Worm (Caenorhabditis elegans) whole organism, L4 larva: Measurements from ENCODE around the gene C49G7.7.

Experiments used
- D1046.2 ChIP-seq: fragments of 200-800 bp; sonication (Bioruptor generic); IDR thresholded peaks from 2 replicates; pipeline ENCODE4 v1.3.6; 2022; ENCODE audit warnings: missing genetic modification characterization, missing compliant biosample characterization
- F26F4.8 ChIP-seq: fragments of 200-800 bp; sonication (Bioruptor generic); conservative IDR thresholded peaks from 2 replicates; pipeline ENCODE4 v1.3.6; 2022; ENCODE audit warnings: missing genetic modification characterization, missing compliant biosample characterization
- F49E8.2 ChIP-seq: sonication (generic microtip); optimal IDR thresholded peaks from 2 replicates; lab custom pipeline; 2016; ENCODE audit warnings: missing compliant biosample characterization, mild to moderate bottlenecking, missing genetic modification characterization, borderline replicate concordance
- R02D3.7 ChIP-seq: fragments of 150-350 bp; sonication (generic microtip); optimal IDR thresholded peaks from 3 replicates; lab custom pipeline; 2014; ENCODE audit warnings: missing biosample characterization, missing genetic modification characterization
- aha-1 ChIP-seq: fragments of 150-350 bp; peaks from one replicate; lab custom pipeline; 2014; ENCODE audit warnings: missing biosample characterization, missing genetic modification characterization
- ama-1 ChIP-seq: fragments of 150-350 bp; optimal IDR thresholded peaks from 2 replicates; lab custom pipeline; 2014; ENCODE audit warnings: inconsistent platforms, mixed read lengths
- attf-4 ChIP-seq: sonication (generic microtip); optimal IDR thresholded peaks from 3 replicates; lab custom pipeline; 2017; ENCODE audit warnings: missing biosample characterization, missing genetic modification characterization
- ceh-20 ChIP-seq: fragments of 200-800 bp; sonication (Bioruptor generic); IDR thresholded peaks from 2 replicates; pipeline ENCODE4 v1.3.6; 2022; ENCODE audit warnings: missing genetic modification reagents, missing genetic modification characterization, missing compliant biosample characterization
- ceh-28 ChIP-seq: fragments of 150-350 bp; optimal IDR thresholded peaks from 2 replicates; lab custom pipeline; 2014; ENCODE audit warnings: missing biosample characterization, missing genetic modification reagents, missing genetic modification characterization
- ceh-62 ChIP-seq: sonication (generic microtip); optimal IDR thresholded peaks from 2 replicates; lab custom pipeline; 2017; ENCODE audit warnings: missing biosample characterization, missing genetic modification characterization
- ceh-82 ChIP-seq: sonication (generic microtip); optimal IDR thresholded peaks from 2 replicates; lab custom pipeline; 2017; ENCODE audit warnings: missing biosample characterization, missing genetic modification characterization
- ctbp-1 ChIP-seq: fragments of 200-800 bp; sonication (Bioruptor generic); IDR thresholded peaks from 2 replicates; pipeline ENCODE4 v1.3.6; 2022; ENCODE audit warnings: missing genetic modification reagents, missing genetic modification characterization, missing compliant biosample characterization
- daf-12 ChIP-seq: fragments of 150-350 bp; optimal IDR thresholded peaks from 2 replicates; lab custom pipeline; 2014; ENCODE audit warnings: missing biosample characterization, missing genetic modification reagents, missing genetic modification characterization
- daf-8 ChIP-seq: fragments of 200-800 bp; sonication (Bioruptor generic); IDR thresholded peaks from 2 replicates; pipeline ENCODE4 v1.3.6; 2022; ENCODE audit warnings: missing genetic modification characterization, missing compliant biosample characterization
- dmd-9 ChIP-seq: fragments of 200-800 bp; sonication (Bioruptor generic); IDR thresholded peaks from 2 replicates; pipeline ENCODE4 v1.3.6; 2022; ENCODE audit warnings: missing genetic modification reagents, missing genetic modification characterization, missing compliant biosample characterization
- dpl-1 ChIP-seq: fragments of 150-350 bp; optimal IDR thresholded peaks from 2 replicates; lab custom pipeline; 2014; ENCODE audit warnings: missing biosample characterization, missing genetic modification reagents, missing genetic modification characterization
- dve-1 ChIP-seq: sonication (generic microtip); optimal IDR thresholded peaks from 2 replicates; lab custom pipeline; 2017; ENCODE audit warnings: antibody characterized with exemption, mild to moderate bottlenecking, missing genetic modification characterization, missing compliant biosample characterization; ENCODE audit not compliant: insufficient read depth
- egl-27 ChIP-seq: sonication (generic microtip); optimal IDR thresholded peaks from 3 replicates; lab custom pipeline; 2017; ENCODE audit warnings: missing biosample characterization, missing genetic modification reagents, missing genetic modification characterization
- egl-43 ChIP-seq: fragments of 200-800 bp; sonication (Bioruptor generic); IDR thresholded peaks from 2 replicates; pipeline ENCODE4 v1.3.6; 2022; ENCODE audit warnings: missing genetic modification reagents, missing genetic modification characterization, missing compliant biosample characterization
- fos-1 ChIP-seq: fragments of 150-350 bp; optimal IDR thresholded peaks from 2 replicates; lab custom pipeline; 2014; ENCODE audit warnings: missing biosample characterization, missing genetic modification characterization
- hif-1 ChIP-seq, 2 experiments: sonication (generic microtip); optimal IDR thresholded peaks; 2 replicates each; lab custom pipeline; 2016 to 2017; ENCODE audit warnings: missing compliant biosample characterization in 2 of 2, missing genetic modification characterization in 2 of 2, missing genetic modification reagents in 2 of 2, missing genotype in 2 of 2, mild to moderate bottlenecking in 1 of 2
- hlh-30 ChIP-seq: sonication (generic microtip); optimal IDR thresholded peaks from 2 replicates; lab custom pipeline; 2017; ENCODE audit warnings: antibody characterized with exemption, mild to moderate bottlenecking, missing genetic modification characterization, missing compliant biosample characterization; ENCODE audit not compliant: insufficient read depth
- lin-1 ChIP-seq: fragments of 200-800 bp; sonication (Bioruptor generic); IDR thresholded peaks from 2 replicates; pipeline ENCODE4 v1.3.6; 2022; ENCODE audit warnings: missing genetic modification reagents, missing genetic modification characterization, missing compliant biosample characterization
- lin-29 ChIP-seq: fragments of 200-800 bp; sonication (Bioruptor generic); IDR thresholded peaks from 2 replicates; pipeline ENCODE4 v1.3.6; 2022; ENCODE audit warnings: missing genetic modification reagents, missing genetic modification characterization, missing compliant biosample characterization
- lsy-2 ChIP-seq, 2 experiments: fragments of 150-350 bp in 1 of 2; sonication (generic microtip) in 1 of 2; optimal IDR thresholded peaks; 2 replicates each; lab custom pipeline; 2014 to 2017; ENCODE audit warnings: missing biosample characterization in 2 of 2, missing genetic modification characterization in 2 of 2
- madf-5 ChIP-seq, 2 experiments: fragments of 200-800 bp; sonication (Bioruptor generic); IDR thresholded peaks; 2 replicates each; pipeline ENCODE4 v1.3.6; 2022; ENCODE audit warnings: missing compliant biosample characterization in 2 of 2, missing genetic modification characterization in 2 of 2
- mdt-29 ChIP-seq: fragments of 200-800 bp; sonication (Bioruptor generic); IDR thresholded peaks from 2 replicates; pipeline ENCODE4 v1.3.6; 2022; ENCODE audit warnings: missing genetic modification reagents, missing genetic modification characterization, missing compliant biosample characterization
- mes-2 ChIP-seq: sonication (generic microtip); optimal IDR thresholded peaks from 2 replicates; lab custom pipeline; 2016; ENCODE audit warnings: missing genotype, mild to moderate bottlenecking, missing genetic modification characterization, missing compliant biosample characterization; ENCODE audit not compliant: poor library complexity, severe bottlenecking
- nhr-10 ChIP-seq: fragments of 150-350 bp; optimal IDR thresholded peaks from 2 replicates; lab custom pipeline; 2014; ENCODE audit warnings: missing biosample characterization, missing genetic modification characterization
- nhr-25 ChIP-seq: sonication (generic microtip); optimal IDR thresholded peaks from 2 replicates; lab custom pipeline; 2017; ENCODE audit warnings: missing genetic modification characterization, mild to moderate bottlenecking, missing compliant biosample characterization, antibody characterized with exemption, moderate library complexity, borderline replicate concordance; ENCODE audit not compliant: insufficient read depth
- nhr-41 ChIP-seq: fragments of 200-800 bp; sonication (Bioruptor generic); IDR thresholded peaks from 2 replicates; pipeline ENCODE4 v1.3.6; 2022; ENCODE audit warnings: missing genetic modification reagents, missing genetic modification characterization, missing compliant biosample characterization
- nhr-6 ChIP-seq: fragments of 150-350 bp; optimal IDR thresholded peaks from 2 replicates; lab custom pipeline; 2014; ENCODE audit warnings: missing biosample characterization, missing genetic modification characterization
- nhr-76 ChIP-seq: fragments of 150-350 bp; optimal IDR thresholded peaks from 2 replicates; lab custom pipeline; 2014; ENCODE audit warnings: missing biosample characterization, missing genetic modification characterization
- pqm-1 ChIP-seq: sonication (generic microtip); optimal IDR thresholded peaks from 2 replicates; lab custom pipeline; 2017; ENCODE audit warnings: missing biosample characterization, missing genetic modification characterization
- saeg-2 ChIP-seq: fragments of 200-800 bp; sonication (Bioruptor generic); IDR thresholded peaks from 2 replicates; pipeline ENCODE4 v1.3.6; 2022; ENCODE audit warnings: missing genetic modification reagents, missing genetic modification characterization, missing compliant biosample characterization
- sdz-12 ChIP-seq: fragments of 200-800 bp; sonication (Bioruptor generic); optimal IDR thresholded peaks from 2 replicates; lab custom pipeline; 2018; ENCODE audit warnings: mild to moderate bottlenecking, missing genetic modification characterization, missing compliant biosample characterization
- snpc-1.2 ChIP-seq: fragments of 200-800 bp; sonication (Bioruptor generic); IDR thresholded peaks from 2 replicates; pipeline ENCODE4 v1.3.6; 2022; ENCODE audit warnings: missing genetic modification reagents, missing genetic modification characterization, missing compliant biosample characterization
- vab-7 ChIP-seq: fragments of 200-800 bp; sonication (Bioruptor generic); IDR thresholded peaks from 2 replicates; pipeline ENCODE4 v1.3.6; 2022; ENCODE audit warnings: missing genetic modification reagents, missing genetic modification characterization, missing compliant biosample characterization
- zip-11 ChIP-seq: fragments of 200-800 bp; sonication (Bioruptor generic); IDR thresholded peaks from 2 replicates; pipeline ENCODE4 v1.3.6; 2022; ENCODE audit warnings: missing genetic modification characterization, missing compliant biosample characterization
- zip-2 ChIP-seq: fragments of 150-350 bp; optimal IDR thresholded peaks from 2 replicates; lab custom pipeline; 2014; ENCODE audit warnings: missing biosample characterization, missing genetic modification characterization

The C49G7.7 gene

ce11 chrV:4004577-4004976 lies 29.7 kb upstream of the C49G7.7 start:
- TF ChIP-seq F26F4.8 (GFP tag; lab: Robert Waterston, UW) (no peak), mes-2 (no peak), ceh-82 (tag; lab: Kevin White, UChicago) (no peak), ceh-28 (no peak), pqm-1 (tag; lab: Kevin White, UChicago) (no peak), saeg-2 (no peak), D1046.2 (GFP tag; lab: Robert Waterston, UW) (no peak), zip-11 (no peak), hif-1 (tag; optimal IDR thresholded peaks at IDR 0.05; lab: Kevin White, UChicago) (no peak), hlh-30 (tag; lab: Kevin White, UChicago) (no peak), egl-27 (tag; lab: Kevin White, UChicago) (no peak)

DNA sequence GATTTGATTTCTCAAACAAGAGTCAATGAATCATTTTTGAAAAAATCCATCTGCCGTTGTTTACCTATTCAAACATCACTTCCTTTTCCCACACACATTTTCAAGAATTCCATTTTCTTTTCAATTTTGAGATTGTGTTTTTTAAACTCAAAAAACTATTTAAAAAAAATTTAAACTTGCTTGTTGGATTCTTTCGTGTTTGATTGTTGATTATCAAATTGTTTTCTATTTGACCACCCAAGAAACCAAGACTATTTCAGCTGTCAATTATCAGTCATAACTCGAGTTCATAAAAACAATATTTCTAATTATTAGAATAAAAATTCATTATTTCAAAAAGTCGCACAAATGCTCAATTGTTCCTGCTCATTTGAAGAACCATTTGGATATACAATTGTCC lies 29.1 kb upstream of the C49G7.7 start, which contains the start of gene srh-8:
Gene srh-8, plus strand, starts transcription at position 301 of the 400 bp plus-strand sequence.
- TF ChIP-seq ama-1 (lab: Kevin White, UChicago) (no peak), lin-29 (GFP tag; lab: Robert Waterston, UW) (no peak), aha-1 (peak; percentile 25)

DNA sequence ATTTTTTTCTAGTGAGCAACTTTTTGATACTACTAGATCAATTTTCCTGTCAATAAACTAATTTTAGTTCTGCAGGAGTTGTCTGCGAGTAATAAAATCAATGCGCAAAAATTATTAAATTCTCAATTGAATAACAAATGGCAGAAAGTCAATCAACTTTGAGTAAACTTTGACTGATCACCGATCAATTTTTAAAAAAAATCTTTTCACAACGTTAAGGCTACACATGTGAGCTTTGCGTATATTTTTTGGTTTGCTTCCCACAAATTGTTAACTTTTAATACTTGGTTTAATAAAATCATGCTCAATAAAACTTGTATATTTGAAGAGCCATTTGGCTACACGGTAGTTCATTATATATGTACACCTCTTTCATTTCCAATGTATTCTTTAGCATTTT lies 26.3 kb upstream of the C49G7.7 start, which contains the start of gene srh-7:
Gene srh-7, plus strand, starts transcription at position 301 of the 400 bp plus-strand sequence.
- TF ChIP-seq snpc-1.2 = no peak
- TF ChIP-seq dmd-9 (GFP tag; lab: Robert Waterston, UW) = no peak
- TF ChIP-seq ceh-20 = no peak
- TF ChIP-seq daf-12 (tag; lab: Kevin White, UChicago) = no peak
- TF ChIP-seq mdt-29 (GFP tag; lab: Robert Waterston, UW) = no peak
- no peak for TF ChIP-seq lin-1
- TF ChIP-seq egl-43 (GFP tag; lab: Robert Waterston, UW) = no peak
- no peak for TF ChIP-seq daf-8 (GFP tag; lab: Robert Waterston, UW)
- TF ChIP-seq vab-7 = no peak
- TF ChIP-seq nhr-25 (tag; lab: Kevin White, UChicago) = no peak
- no peak for TF ChIP-seq nhr-41
- TF ChIP-seq R02D3.7 (tag; lab: Kevin White, UChicago) = no peak
- TF ChIP-seq nhr-76 (tag; lab: Kevin White, UChicago) = no peak
- TF ChIP-seq fos-1 (tag; lab: Kevin White, UChicago) = no peak
- TF ChIP-seq F49E8.2 = no peak
- TF ChIP-seq, all 104 proteins: peak for 0

DNA sequence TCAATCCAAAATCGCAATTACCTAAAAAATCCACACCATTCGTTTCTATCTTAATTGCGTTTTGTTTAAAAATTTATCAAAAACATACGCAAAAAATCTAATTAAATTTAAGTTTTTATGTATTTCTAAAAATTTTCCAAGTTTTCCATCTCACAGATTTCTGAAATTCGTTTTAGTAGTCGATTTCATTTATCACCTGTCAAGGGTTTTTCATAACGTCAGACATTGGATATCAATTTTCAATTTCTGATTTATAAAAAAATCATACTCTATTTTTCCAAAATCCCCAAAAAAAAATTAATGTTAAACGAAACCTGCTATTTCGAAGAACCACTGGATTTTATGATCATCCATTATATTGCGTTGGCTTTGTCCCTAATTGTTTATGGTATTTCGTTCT lies 24.1 kb upstream of the C49G7.7 start, which contains the start of gene srh-4:
Gene srh-4, plus strand, starts transcription at position 301 of the 400 bp plus-strand sequence.
- no peak for TF ChIP-seq lsy-2 (tag; optimal IDR thresholded peaks at IDR 0.05; lab: Kevin White, UChicago)
- TF ChIP-seq aha-1 = peak; percentile 3

ce11 chrV:4016780-4017179 lies 17.5 kb upstream of the C49G7.7 start, which contains the start of gene srw-89:
Gene srw-89 (plus strand): TSS chrV:4017080.
- no peak for TF ChIP-seq zip-2
- no peak for TF ChIP-seq dve-1 (tag; lab: Kevin White, UChicago)
- no peak for TF ChIP-seq attf-4
- no peak for TF ChIP-seq R02D3.7 (tag; lab: Kevin White, UChicago)
- TF ChIP-seq sdz-12 (GFP tag; lab: Kevin White, UChicago) = no peak
- TF ChIP-seq dpl-1 (GFP tag; lab: Kevin White, UChicago) = no peak
- no peak for TF ChIP-seq madf-5 (GFP tag; IDR thresholded peaks at IDR 0.05; lab: Robert Waterston, UW)
- TF ChIP-seq nhr-6 (tag; lab: Kevin White, UChicago) = no peak
- TF ChIP-seq ceh-62 (tag; lab: Kevin White, UChicago) = no peak
- TF ChIP-seq lin-1 = no peak
- TF ChIP-seq mdt-29 (GFP tag; lab: Robert Waterston, UW) = no peak
- no peak for TF ChIP-seq ctbp-1 (GFP tag; lab: Robert Waterston, UW)
- TF ChIP-seq nhr-10 = no peak
